Worm (Caenorhabditis elegans) whole organism, L4/young adult: ENCODE measurements around the gene ZK488.5.

Experiments
- W03F9.2 ChIP-seq: fragments of 150-350 bp; optimal IDR thresholded peaks from 2 replicates; lab custom pipeline; 2014; ENCODE audit warnings: missing biosample characterization, missing genetic modification characterization
- dao-5 ChIP-seq: sonication (generic microtip); optimal IDR thresholded peaks from 2 replicates; lab custom pipeline; 2016; ENCODE audit warnings: missing genotype, missing genetic modification characterization, moderate library complexity, missing compliant biosample characterization
- him-1 ChIP-seq: sonication (generic microtip); optimal IDR thresholded peaks from 2 replicates; lab custom pipeline; 2016; ENCODE audit warnings: missing genotype, missing genetic modification reagents, missing genetic modification characterization, missing compliant biosample characterization

The ZK488.5 gene

DNA sequence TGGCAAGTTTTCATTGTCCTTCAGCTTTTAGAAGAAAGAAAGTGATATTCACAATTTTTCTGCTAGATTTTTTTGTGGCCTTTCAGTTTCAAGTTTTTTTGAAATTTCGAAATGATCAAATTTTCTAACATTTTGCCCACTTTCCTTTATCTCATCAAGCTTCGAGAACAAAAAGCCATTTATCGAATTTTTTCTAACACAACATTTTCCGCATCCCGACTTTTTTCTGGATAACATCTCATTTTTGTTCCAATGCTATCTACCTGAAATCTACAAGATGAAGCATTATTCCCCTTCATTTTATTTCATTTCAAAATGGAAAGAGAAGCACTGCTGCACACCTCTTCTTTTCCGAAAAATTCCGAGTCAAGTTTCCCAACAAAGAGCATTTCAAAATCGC is at the start of gene ZK488.5:
ZK488.5 (plus strand) TSS at position 301 of the 400 bp plus-strand sequence.
- TF ChIP-seq him-1 (no peak), W03F9.2 (no peak), dao-5 (no peak)

DNA sequence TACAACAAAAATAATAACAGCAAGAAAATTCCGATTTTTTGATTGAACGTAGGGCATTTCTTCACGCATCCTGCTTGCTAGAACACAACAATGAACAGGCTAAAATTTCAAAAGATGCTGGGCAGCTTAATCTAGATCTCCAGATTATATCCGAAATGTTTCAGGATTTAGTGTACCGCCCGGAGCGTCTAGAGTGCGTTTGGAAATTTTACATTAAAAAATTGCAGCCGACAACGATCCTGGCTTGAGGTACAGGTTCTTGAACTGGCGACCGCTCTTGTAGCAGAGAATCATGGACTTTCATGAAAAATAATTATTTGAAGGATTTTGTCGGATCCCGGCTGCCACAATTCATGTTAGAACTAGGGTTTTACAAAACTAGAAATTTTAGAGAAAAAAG is 45.1 kb upstream of the ZK488.5 start, which contains the start of gene C14C6.6:
C14C6.6 (minus strand) TSS at position 101 of the 400 bp plus-strand sequence.
- TF ChIP-seq W03F9.2: no peak
- no peak for TF ChIP-seq him-1
- TF ChIP-seq dao-5: no peak

DNA sequence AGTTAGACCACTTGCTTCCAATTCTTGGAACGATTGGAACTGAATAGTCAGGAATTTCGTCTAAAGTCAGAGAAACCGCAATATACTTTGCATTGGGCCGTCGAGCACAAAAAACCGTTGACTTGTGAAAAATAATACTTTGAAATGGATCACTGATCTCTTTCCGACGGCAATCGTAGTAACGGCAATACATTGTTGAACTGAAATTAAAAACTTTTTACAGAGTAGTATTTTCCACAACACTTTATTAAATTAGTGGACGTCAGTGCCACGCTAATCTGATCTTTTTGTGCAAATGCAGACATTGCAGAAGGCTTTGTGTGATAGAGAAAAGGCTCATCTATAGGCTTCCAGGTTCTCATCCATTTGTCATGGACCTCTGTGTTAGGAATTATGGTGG is 40.7 kb upstream of the ZK488.5 start:
- TF ChIP-seq W03F9.2: no peak
- TF ChIP-seq dao-5: no peak
- no peak for TF ChIP-seq him-1

DNA sequence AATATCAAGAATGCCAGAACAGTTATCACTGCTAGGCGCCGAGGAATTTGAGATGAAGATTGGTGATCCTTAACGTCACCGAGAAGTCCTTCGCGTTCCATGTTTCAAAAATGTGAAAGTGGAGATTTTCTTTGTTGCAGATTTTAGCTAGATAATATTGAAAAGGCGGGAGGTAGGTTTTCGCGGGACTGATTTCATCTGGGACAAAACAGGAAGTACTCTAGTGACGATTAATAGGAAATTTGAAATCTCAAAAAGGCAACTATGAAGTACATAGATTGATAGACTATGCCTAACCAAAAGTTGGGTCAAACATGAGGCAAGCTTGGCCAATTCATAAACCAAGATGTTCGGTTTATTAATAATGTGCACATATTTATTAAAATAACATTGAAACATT is 40.0 kb upstream of the ZK488.5 start, which contains the start of gene C14C6.8:
C14C6.8 (minus strand) TSS at position 101 of the 400 bp plus-strand sequence.
- TF ChIP-seq him-1 (no peak), dao-5 (no peak), W03F9.2 (no peak)

DNA sequence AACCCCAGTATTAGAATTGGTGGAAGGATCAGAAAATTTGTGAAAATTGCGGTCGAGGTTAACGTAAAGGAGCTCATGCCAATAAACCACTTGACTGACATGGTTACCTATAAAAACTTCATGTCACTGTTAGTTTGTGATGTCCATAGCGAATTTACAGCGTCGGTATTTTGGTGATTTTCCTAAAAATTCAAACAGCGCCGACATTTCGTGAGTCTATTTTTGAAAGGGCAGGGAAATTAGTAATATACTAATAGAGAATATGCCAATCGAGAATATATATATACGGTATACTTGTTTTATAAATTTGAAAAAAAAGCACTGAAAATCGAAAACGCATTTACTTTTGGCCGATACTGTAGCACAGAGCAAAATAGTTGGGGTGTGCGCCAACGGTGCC is 37.0 kb upstream of the ZK488.5 start, which contains the start of gene srx-8:
srx-8 (minus strand) TSS at position 101 of the 400 bp plus-strand sequence.
- TF ChIP-seq W03F9.2 (no peak), him-1 (no peak), dao-5 (no peak)

DNA sequence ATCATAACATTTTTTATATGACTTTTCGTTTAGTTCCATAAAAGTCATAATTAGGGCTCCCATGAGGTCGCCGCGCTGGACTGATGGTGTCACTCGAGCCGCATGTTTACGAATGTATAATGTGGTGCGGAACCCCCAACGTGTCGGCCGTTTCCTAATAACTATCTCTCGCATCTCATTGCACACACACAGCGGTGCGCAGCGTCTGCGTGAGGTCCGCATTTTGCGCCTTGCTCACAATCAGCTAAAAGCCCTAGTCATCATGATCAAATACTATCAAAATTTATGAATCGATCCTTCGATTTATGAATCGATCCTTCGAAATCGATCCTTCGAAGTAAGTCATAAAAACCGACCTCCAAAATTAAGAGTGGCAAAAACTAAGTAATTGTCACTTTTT is 33.1 kb upstream of the ZK488.5 start, which contains the start of gene srx-7:
srx-7 (plus strand) TSS at position 256 of the 400 bp plus-strand sequence.
- TF ChIP-seq dao-5 (no peak), W03F9.2 (no peak), him-1 (no peak)

DNA sequence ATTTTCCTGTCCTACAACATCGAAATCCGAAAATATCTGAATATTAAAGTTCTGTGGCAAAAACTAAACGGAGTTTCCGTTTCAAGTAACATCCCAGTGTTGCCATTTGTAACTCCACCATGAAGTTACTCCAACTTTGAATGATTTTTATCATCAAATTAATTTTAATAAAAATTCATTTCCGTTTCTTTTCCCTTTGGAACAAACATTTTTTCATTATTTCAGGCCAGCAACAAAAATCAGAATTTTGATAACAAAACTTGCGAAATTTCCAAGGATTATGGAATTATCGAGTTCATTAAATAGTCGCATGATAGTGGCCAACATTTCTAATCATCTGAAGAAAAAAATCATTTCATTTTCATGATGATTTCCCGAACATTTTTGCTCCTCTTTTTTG is 30.2 kb upstream of the ZK488.5 start, which contains the start of gene C14C6.2:
C14C6.2 (plus strand) TSS at position 301 of the 400 bp plus-strand sequence.
- TF ChIP-seq dao-5 (no peak), him-1 (no peak), W03F9.2 (no peak)

DNA sequence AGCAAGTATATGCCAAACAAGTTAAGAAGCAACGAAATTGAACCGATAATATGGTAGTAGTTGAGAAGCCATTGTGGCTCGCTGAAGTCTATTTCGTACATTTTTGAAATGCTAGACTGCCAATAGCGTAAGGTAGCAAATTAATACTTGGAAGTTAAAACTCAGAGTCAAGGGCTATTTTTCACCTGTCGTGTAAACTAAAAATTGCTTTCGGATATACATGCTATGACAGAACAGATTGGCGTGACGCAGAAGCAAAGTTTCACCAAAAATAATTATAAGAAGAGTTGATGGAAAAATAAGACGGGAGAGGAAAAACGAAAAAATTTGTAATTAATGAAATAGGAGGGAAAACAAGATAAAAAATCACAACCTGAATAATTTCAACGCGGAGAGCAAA is 27.1 kb upstream of the ZK488.5 start, which contains the start of gene sri-73:
sri-73 (minus strand) TSS at position 101 of the 400 bp plus-strand sequence.
- TF ChIP-seq him-1 (no peak), dao-5 (no peak), W03F9.2 (no peak)

DNA sequence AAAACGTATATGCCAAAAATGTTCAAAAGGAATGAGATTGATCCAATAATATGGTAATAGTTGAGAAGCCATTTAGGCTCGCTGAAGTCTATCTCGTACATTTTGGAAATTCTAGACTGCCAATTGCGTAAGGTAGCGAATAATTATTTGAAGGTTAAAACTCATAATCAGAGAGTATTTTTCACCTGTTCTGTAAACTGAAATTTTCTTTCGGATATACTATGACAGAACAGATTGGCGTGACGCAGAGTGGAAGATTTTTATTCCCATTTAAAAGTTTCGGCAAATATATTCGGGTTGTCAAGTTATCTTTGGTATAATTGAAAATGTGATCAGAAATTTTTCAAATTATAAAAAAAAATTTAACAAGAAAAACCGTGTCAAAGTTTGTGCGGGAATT is 25.0 kb upstream of the ZK488.5 start, which contains the start of gene sri-72:
sri-72 (minus strand) TSS at position 101 of the 400 bp plus-strand sequence.
- no peak for TF ChIP-seq W03F9.2

DNA sequence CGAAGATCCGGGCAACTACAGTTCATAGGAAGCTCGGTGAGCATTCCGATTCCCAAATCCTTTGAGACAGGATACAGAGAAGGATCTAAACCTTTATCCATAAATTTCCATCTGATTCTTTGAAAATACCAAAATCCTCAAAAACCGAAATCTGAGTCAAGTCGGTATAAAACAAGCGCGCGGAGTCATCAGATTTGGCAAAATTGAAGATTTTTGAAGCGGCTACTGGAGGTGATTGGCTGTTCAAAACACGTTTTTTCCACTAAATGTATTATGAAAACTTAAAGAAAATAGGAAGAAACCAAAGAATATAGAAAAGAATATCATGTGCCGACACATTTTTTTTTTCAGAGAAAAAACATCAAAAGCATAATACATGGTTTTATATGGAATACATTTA is 18.4 kb upstream of the ZK488.5 start, which contains the start of gene C14C6.13:
C14C6.13 (minus strand) TSS at position 101 of the 400 bp plus-strand sequence.
- no peak for TF ChIP-seq W03F9.2
- no peak for TF ChIP-seq him-1
- TF ChIP-seq dao-5: no peak

DNA sequence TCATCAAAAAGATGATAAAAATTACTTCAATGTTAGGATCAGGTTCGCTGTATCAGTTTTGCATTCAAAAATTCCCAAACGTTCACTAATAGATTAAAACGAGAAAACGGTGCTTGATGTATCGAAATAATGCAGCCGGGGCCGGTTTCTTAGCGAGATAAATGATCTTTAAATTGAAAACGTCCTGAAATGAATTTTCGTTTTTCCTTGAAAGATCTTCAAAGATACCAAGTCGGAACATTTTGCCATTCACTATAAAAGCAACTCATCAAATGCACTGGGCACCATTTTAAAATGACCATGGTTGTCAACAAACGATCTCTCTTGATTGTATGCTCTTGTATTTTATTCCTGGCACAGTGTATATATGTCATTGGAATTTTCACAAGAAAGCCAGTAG is 17.0 kb upstream of the ZK488.5 start, which contains the start of gene K06H6.5:
K06H6.5 (plus strand) TSS at position 301 of the 400 bp plus-strand sequence.
- TF ChIP-seq W03F9.2 (no peak), dao-5 (no peak), him-1 (no peak)

DNA sequence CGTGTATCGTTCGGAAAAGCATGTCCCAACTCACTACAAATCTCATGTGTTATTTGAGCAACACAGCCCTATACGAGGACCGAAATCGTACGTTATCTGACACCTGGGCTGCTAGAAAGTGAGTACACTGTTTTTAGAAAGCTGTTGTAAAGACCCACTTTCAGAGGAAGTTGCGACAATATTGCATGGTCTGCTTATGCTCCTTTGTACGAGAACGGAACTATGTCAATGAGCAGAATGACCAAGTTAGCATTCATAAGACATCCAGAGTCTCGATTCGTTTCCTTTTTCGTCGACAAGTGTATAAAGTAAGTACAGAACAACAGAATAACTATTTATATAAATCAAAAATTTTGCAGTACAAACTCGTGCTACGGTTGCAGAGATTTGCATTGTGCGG is 16.1 kb upstream of the ZK488.5 start:
- TF ChIP-seq him-1 (no peak), W03F9.2 (no peak), dao-5 (no peak)

DNA sequence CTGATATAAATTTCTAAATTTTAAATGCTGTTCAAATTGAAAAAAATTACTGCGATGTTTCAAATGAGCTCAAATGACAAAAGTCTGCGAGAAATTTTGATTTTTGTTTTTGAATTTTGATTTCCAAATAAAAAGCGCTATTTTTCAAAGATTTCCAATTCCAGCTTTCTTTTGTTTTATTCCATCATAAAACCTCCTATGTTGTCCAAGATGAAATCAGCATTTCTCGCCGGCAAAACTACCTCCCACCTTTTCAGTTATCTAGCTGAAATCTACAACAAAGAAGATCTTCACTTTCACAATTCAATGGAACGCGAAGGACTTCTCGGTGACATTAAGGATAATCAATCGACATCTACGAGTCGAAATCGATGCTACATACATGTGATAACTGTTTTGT is 14.1 kb upstream of the ZK488.5 start, which contains the start of gene K06H6.4:
K06H6.4 (plus strand) TSS at position 301 of the 400 bp plus-strand sequence.
- TF ChIP-seq him-1 (no peak), dao-5 (no peak), W03F9.2 (no peak)

DNA sequence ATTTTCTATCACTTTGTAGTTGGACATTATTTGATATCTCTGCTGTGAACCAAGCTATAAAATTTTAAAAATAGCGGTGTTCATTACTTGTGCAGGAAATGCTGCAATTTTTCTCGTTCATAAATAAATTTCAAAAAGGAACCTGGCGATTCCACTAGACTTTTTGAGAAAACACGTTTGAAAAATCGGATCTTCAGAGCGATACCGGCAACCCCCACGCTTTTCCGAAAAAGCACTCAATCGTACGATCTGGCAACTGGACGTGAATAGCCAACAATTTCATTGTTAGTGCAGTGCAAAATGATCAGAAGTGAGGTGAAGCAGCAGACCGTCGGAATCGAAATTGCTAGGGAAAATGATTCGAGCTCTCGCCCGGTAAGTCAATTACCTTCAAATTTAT is 11.4 kb upstream of the ZK488.5 start, which contains the start of gene nstp-7:
nstp-7 (plus strand) TSS at position 301 of the 400 bp plus-strand sequence.
- TF ChIP-seq W03F9.2 (no peak), him-1 (no peak), dao-5 (no peak)

DNA sequence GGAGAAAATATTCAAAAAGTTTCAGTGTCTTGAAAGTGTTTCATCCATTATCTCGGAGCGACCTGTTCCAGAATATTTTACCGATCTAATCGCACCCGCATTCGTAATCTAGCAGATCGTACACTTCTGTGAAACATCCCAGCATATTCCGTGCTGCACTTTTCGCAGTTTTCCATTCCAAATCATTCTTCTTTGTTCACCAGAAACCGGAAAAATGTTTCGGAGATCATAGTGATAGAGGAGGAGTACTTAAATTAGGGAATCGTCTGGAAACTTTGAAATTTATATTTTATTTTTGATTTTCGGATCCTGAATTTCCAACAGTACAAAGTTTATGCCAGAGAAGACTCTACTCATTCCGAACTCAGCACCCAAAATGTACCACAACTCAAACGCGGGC is 7.6 kb upstream of the ZK488.5 start, which contains the start of gene K06H6.2:
K06H6.2 (plus strand) TSS at position 301 of the 400 bp plus-strand sequence.
- TF ChIP-seq dao-5: no peak
- TF ChIP-seq him-1: no peak
- TF ChIP-seq W03F9.2: no peak

DNA sequence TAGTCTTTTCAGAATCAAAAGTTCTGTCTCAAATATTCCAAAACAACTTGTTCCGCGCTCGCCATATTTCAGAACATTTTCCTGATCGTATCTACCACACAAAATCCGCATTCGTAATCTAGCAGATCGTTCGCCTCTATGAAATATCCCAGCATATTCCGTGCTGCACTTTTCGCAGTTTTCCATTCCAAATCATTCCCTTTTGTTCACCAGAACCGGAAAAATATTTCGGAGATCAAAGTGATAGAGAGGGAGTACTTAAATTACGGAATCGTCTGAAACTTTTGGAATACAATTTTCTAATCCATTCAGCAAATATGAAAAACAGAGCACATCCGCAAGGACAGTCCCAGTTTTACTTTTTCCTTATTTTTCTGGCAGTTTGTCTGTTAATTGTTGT is 5.2 kb upstream of the ZK488.5 start, which contains the start of gene K06H6.1:
K06H6.1 (plus strand) TSS at position 301 of the 400 bp plus-strand sequence.
- no peak for TF ChIP-seq dao-5
- TF ChIP-seq him-1: no peak
- no peak for TF ChIP-seq W03F9.2
